Worm (Caenorhabditis elegans) whole organism, L4 larva: Measurements from ENCODE around the gene C30F2.4.

Experiments used
- aha-1 ChIP-seq: fragments of 150-350 bp; peaks from one replicate; lab custom pipeline; 2014; ENCODE audit warnings: missing biosample characterization, missing genetic modification characterization
- ama-1 ChIP-seq: fragments of 150-350 bp; optimal IDR thresholded peaks from 2 replicates; lab custom pipeline; 2014; ENCODE audit warnings: inconsistent platforms, mixed read lengths
- daf-12 ChIP-seq: fragments of 150-350 bp; optimal IDR thresholded peaks from 2 replicates; lab custom pipeline; 2014; ENCODE audit warnings: missing biosample characterization, missing genetic modification reagents, missing genetic modification characterization
- daf-16 ChIP-seq, 3 experiments: sonication (generic microtip); optimal IDR thresholded peaks; 2 replicates each; lab custom pipeline; 2016 to 2017; ENCODE audit warnings: missing genetic modification characterization in 3 of 3, missing genetic modification reagents in 3 of 3, mild to moderate bottlenecking in 2 of 3, missing compliant biosample characterization in 2 of 3, missing biosample characterization in 1 of 3, moderate library complexity in 1 of 3
- fkh-10 ChIP-seq: fragments of 150-350 bp; optimal IDR thresholded peaks from 2 replicates; lab custom pipeline; 2014; ENCODE audit warnings: missing biosample characterization, missing genetic modification reagents, missing genetic modification characterization
- fos-1 ChIP-seq: fragments of 150-350 bp; optimal IDR thresholded peaks from 2 replicates; lab custom pipeline; 2014; ENCODE audit warnings: missing biosample characterization, missing genetic modification characterization
- lsy-2 ChIP-seq, 2 experiments: fragments of 150-350 bp in 1 of 2; sonication (generic microtip) in 1 of 2; optimal IDR thresholded peaks; 2 replicates each; lab custom pipeline; 2014 to 2017; ENCODE audit warnings: missing biosample characterization in 2 of 2, missing genetic modification characterization in 2 of 2
- nhr-48 ChIP-seq: sonication (generic microtip); optimal IDR thresholded peaks from 2 replicates; lab custom pipeline; 2016; ENCODE audit warnings: mild to moderate bottlenecking, missing genetic modification characterization, missing compliant biosample characterization
- skn-1 ChIP-seq: fragments of 150-350 bp; optimal IDR thresholded peaks from 2 replicates; lab custom pipeline; 2014; ENCODE audit warnings: missing biosample characterization, missing genetic modification characterization
- tra-1 ChIP-seq: fragments of 200-800 bp; sonication (Bioruptor generic); IDR thresholded peaks from 2 replicates; pipeline ENCODE4 v1.3.6; 2022; ENCODE audit warnings: missing genetic modification reagents, missing genetic modification characterization, missing compliant biosample characterization
- ztf-11 ChIP-seq: fragments of 150-350 bp; optimal IDR thresholded peaks from 2 replicates; lab custom pipeline; 2014; ENCODE audit warnings: missing biosample characterization, missing genetic modification characterization

DNA sequence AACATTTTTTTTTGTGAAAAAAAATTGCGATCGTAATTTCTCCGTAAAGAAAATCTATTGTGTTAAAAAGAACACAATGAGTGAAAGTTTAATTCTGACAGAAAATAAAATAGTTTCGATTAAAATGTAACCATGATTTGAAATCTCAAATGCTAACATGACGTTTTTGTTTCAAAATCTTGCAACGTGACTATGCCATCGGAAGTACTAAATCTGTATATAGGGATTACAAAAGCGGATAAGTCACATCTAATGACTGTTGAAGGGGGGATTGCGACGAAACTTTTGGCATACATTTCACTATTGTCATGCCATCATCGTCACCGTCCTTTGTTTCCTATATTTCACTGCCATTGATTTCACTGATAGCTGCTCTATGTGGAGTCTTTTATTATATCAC, 3.8 kb downstream of the C30F2.4 start, which contains the start of gene col-187:
- TF ChIP-seq fkh-10 (GFP tag; lab: Kevin White, UChicago) (no peak), daf-16 (GFP tag; optimal IDR thresholded peaks at IDR 0.05; lab: Kevin White, UChicago) (no peak), daf-16 (tag; optimal IDR thresholded peaks at IDR 0.05; lab: Kevin White, UChicago) (no peak), nhr-48 (tag; lab: Kevin White, UChicago) (no peak), lsy-2 (tag; optimal IDR thresholded peaks at IDR 0.05; lab: Kevin White, UChicago) (no peak), ama-1 (lab: Kevin White, UChicago) (no peak), skn-1 (tag; lab: Kevin White, UChicago) (no peak), fos-1 (tag; lab: Kevin White, UChicago) (no peak), tra-1 (GFP tag; lab: Robert Waterston, UW) (no peak), aha-1 (tag; lab: Kevin White, UChicago) (no peak), ztf-11 (tag; lab: Kevin White, UChicago) (no peak), daf-12 (tag; lab: Kevin White, UChicago) (no peak)
